Fruit fly (Drosophila melanogaster) whole organism, embryonic: ENCODE measurements around the gene Glut4EF.

Source experiments
- Atf3 ChIP-seq: fragments of 200-800 bp; sonication (Bioruptor generic); optimal IDR thresholded peaks from 3 replicates; lab custom pipeline; 2016; ENCODE audit warnings: missing biosample characterization, missing genetic modification characterization
- B-H1 ChIP-seq: fragments of 200-800 bp; sonication (Bioruptor generic); IDR thresholded peaks from 3 replicates; pipeline ENCODE4 v1.3.6; 2022; ENCODE audit warnings: missing biosample characterization, missing genetic modification characterization
- CG10274 ChIP-seq: fragments of 200-800 bp; sonication (Bioruptor generic); optimal IDR thresholded peaks from 3 replicates; lab custom pipeline; 2017; ENCODE audit warnings: missing biosample characterization, mild to moderate bottlenecking, missing genetic modification characterization
- CG11093 ChIP-seq: fragments of 200-800 bp; sonication (Bioruptor generic); IDR thresholded peaks from 3 replicates; pipeline ENCODE4 v1.3.6; 2022; ENCODE audit warnings: missing biosample characterization, missing genetic modification characterization
- CG11247 ChIP-seq: fragments of 200-800 bp; sonication (Bioruptor generic); IDR thresholded peaks from 2 replicates; pipeline ENCODE4 v1.3.6; 2022; ENCODE audit warnings: missing biosample characterization, missing genetic modification characterization
- CG11696 ChIP-seq: fragments of 200-800 bp; sonication (Bioruptor generic); IDR thresholded peaks from 2 replicates; pipeline ENCODE4 v1.3.6; 2022; ENCODE audit warnings: missing biosample characterization, missing genetic modification characterization
- CG15514 ChIP-seq: fragments of 200-800 bp; sonication (Bioruptor generic); optimal IDR thresholded peaks from 3 replicates; lab custom pipeline; 2017; ENCODE audit warnings: missing biosample characterization, missing genetic modification characterization, mild to moderate bottlenecking, moderate library complexity, missing genetic modification reagents
- CG15601 ChIP-seq: fragments of 200-800 bp; sonication (Bioruptor generic); optimal IDR thresholded peaks from 3 replicates; lab custom pipeline; 2019; ENCODE audit warnings: missing biosample characterization, mild to moderate bottlenecking, missing genetic modification characterization, moderate library complexity
- CG1647 ChIP-seq: fragments of 200-800 bp; sonication (Bioruptor generic); optimal IDR thresholded peaks from 3 replicates; lab custom pipeline; 2016; ENCODE audit warnings: missing biosample characterization, missing genetic modification characterization
- CG16813 ChIP-seq: fragments of 200-800 bp; sonication (Bioruptor generic); IDR thresholded peaks from 3 replicates; pipeline ENCODE4 v1.3.6; 2022; ENCODE audit warnings: missing biosample characterization, missing genetic modification characterization; ENCODE audit not compliant: partially characterized antibody
- CG17612 ChIP-seq: fragments of 200-800 bp; sonication (Bioruptor generic); IDR thresholded peaks from 2 replicates; pipeline ENCODE4 v1.3.6; 2022; ENCODE audit warnings: missing biosample characterization, missing genetic modification characterization
- CG17829 ChIP-seq: fragments of 200-800 bp; optimal IDR thresholded peaks from 2 replicates; lab custom pipeline; 2019; ENCODE audit warnings: missing biosample characterization, mild to moderate bottlenecking, missing genetic modification characterization, moderate library complexity
- CG17912 ChIP-seq: fragments of 200-800 bp; sonication (Bioruptor generic); optimal IDR thresholded peaks from 2 replicates; lab custom pipeline; 2018; ENCODE audit warnings: missing biosample characterization, mild to moderate bottlenecking, missing genetic modification characterization
- CG18599 ChIP-seq: fragments of 200-800 bp; sonication (Bioruptor generic); optimal IDR thresholded peaks from 3 replicates; lab custom pipeline; 2017; ENCODE audit warnings: missing biosample characterization, missing genetic modification characterization, mild to moderate bottlenecking, moderate library complexity, missing genetic modification reagents
- CG18619 ChIP-seq: fragments of 200-800 bp; sonication (Bioruptor generic); optimal IDR thresholded peaks from 3 replicates; lab custom pipeline; 2017; ENCODE audit warnings: missing biosample characterization, mild to moderate bottlenecking, missing genetic modification characterization
- CG2875 ChIP-seq: fragments of 200-800 bp; sonication (Bioruptor generic); optimal IDR thresholded peaks from 2 replicates; lab custom pipeline; 2017; ENCODE audit warnings: missing biosample characterization, mild to moderate bottlenecking, missing genetic modification characterization, missing genetic modification reagents
- CG34376 ChIP-seq: fragments of 200-800 bp; sonication (Bioruptor generic); optimal IDR thresholded peaks from 2 replicates; lab custom pipeline; 2018; ENCODE audit warnings: missing biosample characterization, mild to moderate bottlenecking, missing genetic modification characterization
- CG4820 ChIP-seq: fragments of 200-800 bp; sonication (Bioruptor generic); optimal IDR thresholded peaks from 3 replicates; lab custom pipeline; 2016; ENCODE audit warnings: missing biosample characterization, missing genetic modification characterization
- CG5953 ChIP-seq: fragments of 200-800 bp; sonication (Bioruptor generic); IDR thresholded peaks from 2 replicates; pipeline ENCODE4 v1.3.6; 2022; ENCODE audit warnings: missing biosample characterization, missing genetic modification characterization
- CG6689 ChIP-seq: fragments of 200-800 bp; sonication (Bioruptor generic); IDR thresholded peaks from 2 replicates; pipeline ENCODE4 v1.3.6; 2022; ENCODE audit warnings: missing biosample characterization, missing genetic modification characterization
- CG9215 ChIP-seq: fragments of 200-800 bp; sonication (Bioruptor generic); IDR thresholded peaks from 2 replicates; pipeline ENCODE4 v1.3.6; 2022; ENCODE audit warnings: missing biosample characterization, missing genetic modification characterization
- CG9437 ChIP-seq: fragments of 200-800 bp; sonication (Bioruptor generic); optimal IDR thresholded peaks from 2 replicates; lab custom pipeline; 2018; ENCODE audit warnings: missing biosample characterization, mild to moderate bottlenecking, missing genetic modification characterization
- E2f2 ChIP-seq: fragments of 200-800 bp; sonication (Bioruptor generic); IDR thresholded peaks from 2 replicates; pipeline ENCODE4 v1.3.6; 2022; ENCODE audit warnings: missing biosample characterization, missing genetic modification characterization
- Ets65A ChIP-seq: fragments of 200-800 bp; sonication (Bioruptor generic); peaks from one replicate; lab custom pipeline; 2016; ENCODE audit warnings: missing biosample characterization, missing genetic modification characterization
- GATAe ChIP-seq: fragments of 200-800 bp; sonication (Bioruptor generic); conservative IDR thresholded peaks from 2 replicates; pipeline ENCODE4 v1.3.6; 2022; ENCODE audit warnings: missing biosample characterization, missing genetic modification characterization
- H2.0 ChIP-seq: fragments of 200-800 bp; sonication (Bioruptor generic); IDR thresholded peaks from 2 replicates; pipeline ENCODE4 v1.3.6; 2022; ENCODE audit warnings: missing biosample characterization, missing genetic modification characterization
- Hand ChIP-seq: fragments of 200-800 bp; sonication (Bioruptor generic); optimal IDR thresholded peaks from 2 replicates; lab custom pipeline; 2017; ENCODE audit warnings: mild to moderate bottlenecking, missing biosample characterization, missing genetic modification reagents, missing genetic modification characterization
- Hmx ChIP-seq: fragments of 200-800 bp; sonication (Bioruptor generic); optimal IDR thresholded peaks from 2 replicates; lab custom pipeline; 2016; ENCODE audit warnings: missing biosample characterization, missing genetic modification characterization
- Hr3 ChIP-seq: fragments of 200-800 bp; sonication (Bioruptor generic); optimal IDR thresholded peaks from 3 replicates; lab custom pipeline; 2016; ENCODE audit warnings: missing biosample characterization, missing genetic modification characterization
- Med ChIP-seq: fragments of 200-800 bp; sonication (Bioruptor generic); peaks from one replicate; lab custom pipeline; 2016; ENCODE audit warnings: missing biosample characterization, missing genetic modification characterization, mild to moderate bottlenecking, inconsistent platforms, moderate library complexity
- Optix ChIP-seq: fragments of 200-800 bp; sonication (Bioruptor generic); IDR thresholded peaks from 3 replicates; pipeline ENCODE4 v1.3.6; 2022; ENCODE audit warnings: missing biosample characterization, missing genetic modification characterization
- Poxn ChIP-seq: fragments of 200-800 bp; sonication (Bioruptor generic); IDR thresholded peaks from 2 replicates; pipeline ENCODE4 v1.3.6; 2022; ENCODE audit warnings: missing biosample characterization, missing genetic modification characterization
- Sox102F ChIP-seq: fragments of 200-800 bp; sonication (Bioruptor generic); optimal IDR thresholded peaks from 2 replicates; lab custom pipeline; 2018; ENCODE audit warnings: missing biosample characterization, mild to moderate bottlenecking, missing genetic modification characterization, moderate library complexity
- ab ChIP-seq: fragments of 200-800 bp; sonication (Bioruptor generic); optimal IDR thresholded peaks from 2 replicates; lab custom pipeline; 2016; ENCODE audit warnings: missing biosample characterization, missing genetic modification characterization
- al ChIP-seq: fragments of 200-800 bp; sonication (Bioruptor generic); IDR thresholded peaks from 2 replicates; pipeline ENCODE4 v1.3.6; 2022; ENCODE audit warnings: missing biosample characterization, missing genetic modification characterization
- ap ChIP-seq: fragments of 200-800 bp; sonication (Bioruptor generic); IDR thresholded peaks from 2 replicates; pipeline ENCODE4 v1.3.6; 2022; ENCODE audit warnings: missing biosample characterization, missing genetic modification characterization
- ase ChIP-seq: fragments of 200-800 bp; sonication (Bioruptor generic); IDR thresholded peaks from 3 replicates; pipeline ENCODE4 v1.3.6; 2022; ENCODE audit warnings: missing biosample characterization, missing genetic modification characterization
- br ChIP-seq: fragments of >200 bp; optimal IDR thresholded peaks from 2 replicates; lab custom pipeline; 2017
- cad ChIP-seq: fragments of >200 bp; optimal IDR thresholded peaks from 2 replicates; lab custom pipeline; 2017; ENCODE audit warnings: missing biosample characterization, missing genetic modification characterization
- croc ChIP-seq: fragments of 200-800 bp; sonication (Bioruptor generic); conservative IDR thresholded peaks from 3 replicates; pipeline ENCODE4 v1.3.6; 2022; ENCODE audit warnings: missing biosample characterization, missing genetic modification characterization
- dan ChIP-seq: fragments of 200-800 bp; sonication (Bioruptor generic); IDR thresholded peaks from 2 replicates; pipeline ENCODE4 v1.3.6; 2022; ENCODE audit warnings: missing biosample characterization, missing genetic modification characterization
- gem ChIP-seq: fragments of 200-800 bp; sonication (Bioruptor generic); optimal IDR thresholded peaks from 2 replicates; lab custom pipeline; 2019; ENCODE audit warnings: missing biosample characterization, mild to moderate bottlenecking, missing genetic modification characterization, moderate library complexity
- ham ChIP-seq: fragments of 200-800 bp; sonication (Bioruptor generic); IDR thresholded peaks from 2 replicates; pipeline ENCODE4 v1.3.6; 2022; ENCODE audit warnings: missing biosample characterization, missing genetic modification characterization
- inv ChIP-seq: fragments of 200-800 bp; sonication (Bioruptor generic); IDR thresholded peaks from 2 replicates; pipeline ENCODE4 v1.3.6; 2022; ENCODE audit warnings: missing biosample characterization, missing genetic modification characterization; ENCODE audit not compliant: partially characterized antibody
- klu ChIP-seq: fragments of 200-800 bp; sonication (Bioruptor generic); IDR thresholded peaks from 2 replicates; pipeline ENCODE4 v1.3.6; 2022; ENCODE audit warnings: missing biosample characterization, missing genetic modification characterization
- salm ChIP-seq: fragments of 200-800 bp; sonication (Bioruptor generic); optimal IDR thresholded peaks from 2 replicates; lab custom pipeline; 2018; ENCODE audit warnings: missing biosample characterization, mild to moderate bottlenecking, missing genetic modification characterization
- sc ChIP-seq, 3 experiments: fragments of >200 bp in 2 of 3; fragments of 200-800 bp in 1 of 3; sonication (Bioruptor generic) in 1 of 3; optimal IDR thresholded peaks; 2 replicates in 2 of 3; 3 replicates in 1 of 3; lab custom pipeline; 2017; ENCODE audit warnings: mild to moderate bottlenecking in 1 of 3, missing biosample characterization in 1 of 3, missing genetic modification characterization in 1 of 3, missing genetic modification reagents in 1 of 3
- sd ChIP-seq: fragments of 200-800 bp; sonication (Bioruptor generic); optimal IDR thresholded peaks from 3 replicates; lab custom pipeline; 2018; ENCODE audit warnings: missing biosample characterization, mild to moderate bottlenecking, missing genetic modification characterization, moderate library complexity
- slp2 ChIP-seq: fragments of 200-800 bp; sonication (Bioruptor generic); optimal IDR thresholded peaks from 2 replicates; lab custom pipeline; 2016; ENCODE audit warnings: missing biosample characterization, missing genetic modification characterization
- stc ChIP-seq: fragments of 200-800 bp; sonication (Bioruptor generic); IDR thresholded peaks from 2 replicates; pipeline ENCODE4 v1.3.6; 2022; ENCODE audit warnings: missing biosample characterization, missing genetic modification characterization
- tna ChIP-seq: fragments of 200-800 bp; sonication (Bioruptor generic); IDR thresholded peaks from 2 replicates; pipeline ENCODE4 v1.3.6; 2022; ENCODE audit warnings: missing biosample characterization, missing genetic modification characterization; ENCODE audit not compliant: partially characterized antibody

Gene Glut4EF

DNA sequence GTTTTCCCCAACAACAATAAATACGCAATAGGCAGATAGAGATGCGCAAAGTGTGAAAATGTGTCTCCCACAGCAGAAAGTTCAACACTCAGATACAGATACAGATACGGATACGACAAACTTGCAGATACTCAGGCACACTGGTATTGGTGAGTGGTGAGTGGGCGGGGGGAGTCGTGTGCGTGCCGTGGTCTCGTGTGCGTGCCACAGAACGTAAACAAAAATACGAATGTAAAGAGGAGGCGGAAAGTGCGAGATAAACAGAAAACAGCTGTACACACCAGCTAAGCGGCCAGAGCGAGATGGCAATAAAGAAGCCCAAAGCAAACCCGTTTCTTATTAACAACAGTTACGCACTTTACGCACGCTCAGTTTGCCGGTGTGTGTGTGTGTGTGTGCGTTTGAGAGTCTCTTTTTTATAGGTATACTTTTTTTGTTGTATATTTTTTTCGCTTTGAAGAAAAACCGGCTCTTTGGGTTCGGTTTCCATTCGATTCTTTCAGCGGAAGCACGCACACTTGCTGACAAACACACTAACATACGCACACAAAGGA, 6.9 kb downstream of the Glut4EF start (continued):
- TF ChIP-seq Ets65A (GFP tag; lab: Kevin White, UChicago) (no peak), CG9215 (GFP tag; lab: Robert Waterston, UW) (no peak), inv (GFP tag; lab: Robert Waterston, UW) (no peak), klu (GFP tag; lab: Robert Waterston, UW) (0 out of 2 replicates have a peak, but pooled peaks have one; percentile 21), CG9437 (GFP tag; lab: Kevin White, UChicago) (peak; percentile 28), E2f2 (peak; percentile 40), Med (GFP tag; lab: Kevin White, UChicago) (peak; percentile 92), ap (GFP tag; lab: Robert Waterston, UW) (no peak), ase (GFP tag; lab: Robert Waterston, UW) (no peak), Atf3 (GFP tag; lab: Kevin White, UChicago) (no peak), CG18599 (GFP tag; lab: Kevin White, UChicago) (peak; percentile 83), slp2 (GFP tag; lab: Kevin White, UChicago) (no peak), CG11696 (GFP tag; lab: Robert Waterston, UW) (0 out of 2 replicates have a peak, but pooled peaks have one; percentile 39), al (GFP tag; lab: Robert Waterston, UW) (no peak), croc (GFP tag; lab: Robert Waterston, UW) (no peak), cad (GFP tag; lab: Kevin White, UChicago) (no peak), CG18619 (GFP tag; lab: Kevin White, UChicago) (peak; percentile 45), Hand (GFP tag; lab: Kevin White, UChicago) (peak; percentile 66), Hr3 (GFP tag; lab: Kevin White, UChicago) (no peak), salm (tag; lab: Kevin White, UChicago) (peak; percentile 36), dan (no peak), B-H1 (no peak; the same call in 2 of the 3 replicates), stc (GFP tag; lab: Robert Waterston, UW) (peak; percentile 65), CG15601 (tag; lab: Kevin White, UChicago) (peak; percentile 49), CG15514 (GFP tag; lab: Kevin White, UChicago) (peak; percentile 77), sc (optimal IDR thresholded peaks at IDR 0.05; lab: Kevin White, UChicago) (no peak), sc (GFP tag; optimal IDR thresholded peaks at IDR 0.05; lab: Kevin White, UChicago) (no peak), Sox102F (GFP tag; lab: Kevin White, UChicago) (peak; percentile 14), CG10274 (GFP tag; lab: Kevin White, UChicago) (no peak), Hmx (GFP tag; lab: Kevin White, UChicago) (no peak), H2.0 (no peak; the same call in 1 of the 2 replicates), Poxn (no peak), tna (GFP tag; lab: Robert Waterston, UW) (no peak), sd (tag; lab: Kevin White, UChicago) (peak; percentile 89), ham (GFP tag; lab: Robert Waterston, UW) (no peak), ab (GFP tag; lab: Kevin White, UChicago) (peak; percentile 11), GATAe (no peak), CG34376 (GFP tag; lab: Kevin White, UChicago) (peak; percentile 63), CG11093 (GFP tag; lab: Robert Waterston, UW) (no peak), gem (tag; lab: Kevin White, UChicago) (peak; percentile 11), CG17912 (GFP tag; lab: Kevin White, UChicago) (peak; percentile 43), CG1647 (GFP tag; lab: Kevin White, UChicago) (no peak), CG5953 (0 out of 2 replicates have a peak, but pooled peaks have one; percentile 6), br (lab: Kevin White, UChicago) (no peak), CG2875 (GFP tag; lab: Kevin White, UChicago) (peak; percentile 53), CG17612 (GFP tag; lab: Robert Waterston, UW) (no peak), CG6689 (GFP tag; lab: Robert Waterston, UW) (no peak), CG4820 (no peak), CG17829 (tag; lab: Kevin White, UChicago) (no peak), Optix (GFP tag; lab: Robert Waterston, UW) (no peak), CG16813 (GFP tag; lab: Robert Waterston, UW) (no peak; the same call in 2 of the 3 replicates), CG11247 (GFP tag; lab: Robert Waterston, UW) (no peak)
